In the genomic region with DNA sequence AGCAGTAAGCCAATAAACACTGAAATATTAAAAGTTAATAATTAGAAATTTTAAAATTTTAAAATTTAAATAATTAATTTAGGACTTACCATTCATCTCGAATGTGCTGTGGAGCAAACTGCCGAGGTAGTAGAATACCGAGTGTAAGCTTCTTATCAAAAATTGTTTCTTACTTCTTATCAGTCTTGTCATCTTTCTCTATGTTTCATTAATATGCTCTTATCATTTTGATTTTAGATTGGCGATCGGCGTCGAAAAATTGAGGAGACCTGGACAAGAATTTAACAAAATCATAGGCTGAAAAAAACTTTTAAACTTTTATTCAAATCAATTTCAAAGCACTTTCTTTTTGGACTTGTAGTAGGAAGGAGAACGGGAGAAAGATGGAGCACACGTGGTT, we compare ENCODE assay signal across 2 worm cellular contexts.
A peak's percentile ranks its signal among the peaks of the same experiment; 100 is the strongest.
TF ChIP-seq lines count a peak whose summit lies in the region.

Gene F09B12.3, minus strand, starts transcription at position 192 of the 400 bp plus-strand sequence.

TF ChIP-seq in whole organism, L1 larva, 84 proteins besides CTCF, POLR2A, EP300 and RAD21 (continued from another document):
- TF ChIP-seq jun-1 (tag; optimal IDR thresholded peaks at IDR 0.05; lab: Kevin White, UChicago) (no peak), ztf-4 (tag; optimal IDR thresholded peaks at IDR 0.05; lab: Kevin White, UChicago) (no peak), nhr-84 (tag; optimal IDR thresholded peaks at IDR 0.05; lab: Kevin White, UChicago) (no peak), mdl-1 (tag; optimal IDR thresholded peaks at IDR 0.05; lab: Kevin White, UChicago) (no peak), fos-1 (tag; optimal IDR thresholded peaks at IDR 0.05; lab: Kevin White, UChicago) (no peak), ceh-63 (GFP tag; optimal IDR thresholded peaks at IDR 0.05; lab: Kevin White, UChicago) (no peak), nhr-28 (tag; optimal IDR thresholded peaks at IDR 0.05; lab: Kevin White, UChicago) (no peak)

TF ChIP-seq in whole organism, L4 larva, 104 proteins besides CTCF, POLR2A, EP300 and RAD21 (continued from another document):
- TF ChIP-seq tra-1 (GFP tag; IDR thresholded peaks at IDR 0.05; lab: Robert Waterston, UW) (no peak), spr-1 (tag; optimal IDR thresholded peaks at IDR 0.05; lab: Kevin White, UChicago) (no peak), nhr-11 (tag; optimal IDR thresholded peaks at IDR 0.05; lab: Kevin White, UChicago) (no peak), nhr-77 (tag; optimal IDR thresholded peaks at IDR 0.05; lab: Kevin White, UChicago) (peak; percentile 10), hmg-1.1 (GFP tag; IDR thresholded peaks at IDR 0.05; lab: Robert Waterston, UW) (no peak), vab-7 (GFP tag; IDR thresholded peaks at IDR 0.05; lab: Robert Waterston, UW) (no peak), ceh-20 (GFP tag; IDR thresholded peaks at IDR 0.05; lab: Robert Waterston, UW) (no peak), F26F4.8 (GFP tag; conservative IDR thresholded peaks at IDR 0.05; lab: Robert Waterston, UW) (no peak), pqm-1 (tag; optimal IDR thresholded peaks at IDR 0.05; lab: Kevin White, UChicago) (peak; percentile 94), F10B5.3 (tag; optimal IDR thresholded peaks at IDR 0.05; lab: Kevin White, UChicago) (no peak), ceh-32 (tag; optimal IDR thresholded peaks at IDR 0.05; lab: Kevin White, UChicago; ENCODE audit: poor library complexity) (no peak), php-3 (GFP tag; IDR thresholded peaks at IDR 0.05; lab: Robert Waterston, UW) (no peak), mep-1 (tag; optimal IDR thresholded peaks at IDR 0.05; lab: Kevin White, UChicago) (no peak), skn-1 (tag; optimal IDR thresholded peaks at IDR 0.05; lab: Kevin White, UChicago) (no peak), lin-1 (GFP tag; IDR thresholded peaks at IDR 0.05; lab: Robert Waterston, UW) (no peak), lsy-2 (tag; optimal IDR thresholded peaks at IDR 0.05; lab: Kevin White, UChicago) (no peak), saeg-2 (GFP tag; IDR thresholded peaks at IDR 0.05; lab: Robert Waterston, UW) (no peak), Y75B8A.6 (GFP tag; IDR thresholded peaks at IDR 0.05; lab: Robert Waterston, UW) (no peak), ztf-7 (tag; optimal IDR thresholded peaks at IDR 0.05; lab: Kevin White, UChicago) (no peak), unc-62 (GFP tag; optimal IDR thresholded peaks at IDR 0.05 in 1 of 2; lab: Kevin White, UChicago) (no peak), unc-62 (tag; optimal IDR thresholded peaks at IDR 0.05; lab: Kevin White, UChicago) (no peak), ctbp-1 (GFP tag; IDR thresholded peaks at IDR 0.05; lab: Robert Waterston, UW) (no peak)
